Worm (Caenorhabditis elegans) whole organism, midembryonic: ENCODE results near the gene C27B7.6.

Experiments used
- med-1 ChIP-seq: sonication (generic microtip); optimal IDR thresholded peaks from 2 replicates; lab custom pipeline; 2017; ENCODE audit warnings: missing genetic modification characterization, mild to moderate bottlenecking, missing compliant biosample characterization, antibody characterized with exemption, missing genetic modification reagents; ENCODE audit not compliant: insufficient read depth
- tab-1 ChIP-seq: fragments of 200-800 bp; sonication (Bioruptor generic); IDR thresholded peaks from 2 replicates; pipeline ENCODE4 v1.3.6; 2022; ENCODE audit warnings: missing genetic modification characterization, missing compliant biosample characterization
- ztf-23 ChIP-seq: fragments of 200-800 bp; sonication (Bioruptor generic); IDR thresholded peaks from 2 replicates; pipeline ENCODE4 v1.3.6; 2022; ENCODE audit warnings: missing genetic modification reagents, missing genetic modification characterization, missing compliant biosample characterization

ce11 chrIV:8951953-8952567 lies 45.9 kb upstream of the C27B7.6 start:
- TF ChIP-seq tab-1 (GFP tag; lab: Robert Waterston, UW) (no peak), ztf-23 (no peak), med-1 (GFP tag; lab: Kevin White, UChicago) (no peak)
